Fruit fly (Drosophila melanogaster) S2 (cell line): Measurements from ENCODE around the gene Rsf1.

ENCODE experiments used
- CG8478 ChIP-seq: fragments of >200 bp; optimal IDR thresholded peaks from 2 replicates; lab custom pipeline; 2018
- CTCF ChIP-seq, 2 experiments: fragments of >200 bp; optimal IDR thresholded peaks; 2 replicates each; lab custom pipeline; 2018

DNA sequence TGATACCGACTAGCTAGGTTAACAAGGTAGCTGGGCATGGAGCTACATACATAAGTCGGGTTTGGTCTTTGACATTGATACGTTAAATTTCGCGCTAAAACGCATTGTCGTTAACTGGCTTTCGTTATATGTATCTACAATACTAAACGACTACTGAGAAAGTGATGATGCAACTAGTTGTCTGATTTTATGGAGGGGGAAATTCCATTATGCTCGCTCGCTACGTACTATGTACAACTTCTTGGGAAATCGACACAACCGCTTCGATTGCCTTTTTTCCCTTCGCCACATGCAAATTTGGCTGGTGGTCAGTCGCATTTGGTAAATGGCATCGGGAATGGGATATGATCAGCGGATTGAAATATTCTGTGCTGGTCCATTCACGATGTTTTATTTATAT is 43.3 kb downstream of the Rsf1 start:
- TF ChIP-seq CTCF (optimal IDR thresholded peaks at IDR 0.05; lab: Kevin White, UChicago) (no peak), CG8478 (no peak)
